Worm (Caenorhabditis elegans): ENCODE data around the gene nadk-2.

Gene nadk-2

DNA sequence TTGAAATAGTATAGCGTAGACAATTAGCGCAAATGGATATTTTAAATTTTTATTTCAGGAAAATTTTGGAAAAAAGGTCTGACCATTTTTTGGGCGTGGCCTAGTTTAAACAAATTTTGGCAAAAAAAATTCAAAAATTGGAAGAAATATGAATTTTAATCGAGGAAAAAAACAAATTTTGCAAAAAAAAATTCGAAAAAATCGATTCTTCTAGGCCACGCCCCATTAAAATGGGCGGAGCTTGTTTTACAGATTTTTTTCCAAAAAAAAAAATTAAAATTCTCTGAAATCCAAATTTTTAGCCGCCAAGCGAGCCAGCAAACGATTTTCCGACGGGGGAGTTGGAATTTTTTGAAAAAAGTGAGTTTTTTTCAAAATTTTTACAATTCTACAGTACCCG is at the start of gene nadk-2:
nadk-2 (plus strand) TSS at position 301 of the 400 bp plus-strand sequence.
- TF ChIP-seq nhr-237 (tag; optimal IDR thresholded peaks at IDR 0.05) (no peak), nhr-129 (tag; optimal IDR thresholded peaks at IDR 0.05) (no peak), ztf-11 (tag; optimal IDR thresholded peaks at IDR 0.05) (no peak), lin-13 (GFP tag; optimal IDR thresholded peaks at IDR 0.05) (no peak), nhr-6 (tag; optimal IDR thresholded peaks at IDR 0.05) (no peak), nhr-23 (tag; optimal IDR thresholded peaks at IDR 0.05) (no peak), nhr-77 (tag; optimal IDR thresholded peaks at IDR 0.05) (no peak), fos-1 (tag; optimal IDR thresholded peaks at IDR 0.05) (no peak), sma-3 (GFP tag; optimal IDR thresholded peaks at IDR 0.05) (no peak), unc-55 (GFP tag; optimal IDR thresholded peaks at IDR 0.05) (no peak), lin-39 (tag; optimal IDR thresholded peaks at IDR 0.05) (no peak), ama-1 (optimal IDR thresholded peaks at IDR 0.05) (no peak), unc-39 (tag; optimal IDR thresholded peaks at IDR 0.05) (no peak), mbf-1 (tag; optimal IDR thresholded peaks at IDR 0.05) (no peak)

DNA sequence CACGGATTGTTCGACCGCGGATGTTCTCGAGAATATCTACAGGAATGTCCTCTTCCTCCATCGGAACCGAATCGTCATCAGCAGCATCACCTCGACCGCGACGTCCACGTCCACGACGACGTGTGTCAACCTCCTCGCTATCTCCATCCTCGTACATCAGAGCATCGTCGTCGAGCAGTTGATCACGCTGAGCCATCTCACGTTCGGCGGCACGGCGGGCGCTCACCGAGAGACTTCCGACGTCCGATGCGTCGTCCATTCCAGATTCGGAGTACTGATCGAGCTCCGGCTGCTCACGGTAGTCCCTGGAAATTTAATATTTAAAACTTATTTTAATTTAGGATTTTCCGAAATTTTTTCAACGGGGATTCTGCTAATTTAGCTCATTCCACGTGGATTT is 43.4 kb upstream of the nadk-2 start:
- no peak for TF ChIP-seq lin-11 (tag; optimal IDR thresholded peaks at IDR 0.05)
- no peak for TF ChIP-seq skn-1 (tag; optimal IDR thresholded peaks at IDR 0.05)
- TF ChIP-seq lin-39 (tag; optimal IDR thresholded peaks at IDR 0.05): no peak
- no peak for TF ChIP-seq nhr-129 (tag; optimal IDR thresholded peaks at IDR 0.05)
- no peak for TF ChIP-seq ztf-4 (tag; optimal IDR thresholded peaks at IDR 0.05)
- TF ChIP-seq nhr-237 (tag; optimal IDR thresholded peaks at IDR 0.05): no peak
- TF ChIP-seq zag-1 (tag; optimal IDR thresholded peaks at IDR 0.05): no peak
- no peak for TF ChIP-seq mab-5 (tag; optimal IDR thresholded peaks at IDR 0.05)
- TF ChIP-seq mbf-1 (tag; optimal IDR thresholded peaks at IDR 0.05): no peak
- TF ChIP-seq nhr-25 (tag; optimal IDR thresholded peaks at IDR 0.05): no peak
- no peak for TF ChIP-seq snpc-4 (tag; optimal IDR thresholded peaks at IDR 0.05)
- no peak for TF ChIP-seq lsy-2 (tag; optimal IDR thresholded peaks at IDR 0.05)
- no peak for TF ChIP-seq fos-1 (tag; optimal IDR thresholded peaks at IDR 0.05)
- TF ChIP-seq nhr-23 (tag; optimal IDR thresholded peaks at IDR 0.05): no peak

DNA sequence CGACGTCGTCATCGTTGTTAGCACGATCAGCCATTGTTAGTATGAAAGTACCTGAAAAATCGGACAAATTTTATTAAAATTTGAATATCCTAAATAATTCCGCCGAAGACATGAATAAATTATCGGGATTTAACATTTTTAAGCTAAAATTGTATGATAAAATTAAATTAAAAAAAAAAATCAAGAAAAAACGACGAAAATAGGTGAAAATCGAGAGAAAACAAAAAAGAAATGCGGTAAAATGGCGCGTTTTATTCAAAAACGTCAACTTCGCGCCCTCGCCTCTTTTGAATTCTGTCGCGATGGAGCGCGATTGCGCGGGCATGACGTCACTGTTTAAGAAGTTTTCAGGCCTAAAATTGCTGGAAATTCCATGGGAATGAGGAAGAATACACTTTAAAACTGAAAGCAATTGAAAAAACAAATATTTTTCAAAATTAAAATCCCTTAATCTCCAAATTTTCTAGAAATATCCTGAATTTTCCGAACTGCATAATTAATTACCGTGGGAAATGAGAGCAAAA is 42.7 kb upstream of the nadk-2 start, which contains the start of gene mcm-2:
mcm-2 (minus strand) TSS at position 51 of the 524 bp plus-strand sequence.
- no peak for TF ChIP-seq ZK546.5 (tag; optimal IDR thresholded peaks at IDR 0.05)
- no peak for TF ChIP-seq nhr-10 (tag; optimal IDR thresholded peaks at IDR 0.05)
- TF ChIP-seq egl-27 (tag; optimal IDR thresholded peaks at IDR 0.05): no peak
- no peak for TF ChIP-seq nhr-6 (tag; optimal IDR thresholded peaks at IDR 0.05)
- no peak for TF ChIP-seq alr-1 (tag; optimal IDR thresholded peaks at IDR 0.05)
- TF ChIP-seq skn-1 (tag; optimal IDR thresholded peaks at IDR 0.05): no peak
- no peak for TF ChIP-seq snpc-4 (tag; optimal IDR thresholded peaks at IDR 0.05)
- TF ChIP-seq sma-9 (GFP tag; optimal IDR thresholded peaks at IDR 0.05): no peak
- no peak for TF ChIP-seq sma-9 (tag; optimal IDR thresholded peaks at IDR 0.05)
- TF ChIP-seq Y55F3AM.14 (GFP tag; optimal IDR thresholded peaks at IDR 0.05): no peak
- no peak for TF ChIP-seq nhr-23 (tag; optimal IDR thresholded peaks at IDR 0.05)
- TF ChIP-seq nhr-129 (tag; optimal IDR thresholded peaks at IDR 0.05): peak; percentile 51
- TF ChIP-seq unc-39 (tag; optimal IDR thresholded peaks at IDR 0.05): no peak
- no peak for TF ChIP-seq ztf-1 (GFP tag; conservative IDR thresholded peaks at IDR 0.05)
- no peak for TF ChIP-seq dmd-4 (tag; optimal IDR thresholded peaks at IDR 0.05)
- TF ChIP-seq nhr-21 (tag; optimal IDR thresholded peaks at IDR 0.05): no peak
- no peak for TF ChIP-seq unc-62 (GFP tag; optimal IDR thresholded peaks at IDR 0.05)
- no peak for TF ChIP-seq ztf-4 (tag; optimal IDR thresholded peaks at IDR 0.05)
- TF ChIP-seq blmp-1 (tag; optimal IDR thresholded peaks at IDR 0.05; ENCODE audit: insufficient read depth): no peak
- no peak for TF ChIP-seq mbf-1 (tag; optimal IDR thresholded peaks at IDR 0.05)
- TF ChIP-seq mab-5 (tag; optimal IDR thresholded peaks at IDR 0.05): no peak
- TF ChIP-seq nhr-237 (tag; optimal IDR thresholded peaks at IDR 0.05): no peak
- TF ChIP-seq R02D3.7 (tag; optimal IDR thresholded peaks at IDR 0.05): no peak
- TF ChIP-seq ama-1 (optimal IDR thresholded peaks at IDR 0.05): no peak
- TF ChIP-seq ceh-82 (tag; optimal IDR thresholded peaks at IDR 0.05): no peak
- TF ChIP-seq zag-1 (tag; optimal IDR thresholded peaks at IDR 0.05): peak; percentile 31
- no peak for TF ChIP-seq ztf-11 (tag; optimal IDR thresholded peaks at IDR 0.05)
- TF ChIP-seq crh-2 (tag; optimal IDR thresholded peaks at IDR 0.05): peak; percentile 69
- peak; percentile 57 for TF ChIP-seq nhr-25 (tag; optimal IDR thresholded peaks at IDR 0.05)
- no peak for TF ChIP-seq mdl-1 (tag; optimal IDR thresholded peaks at IDR 0.05)
- no peak for TF ChIP-seq nhr-11 (tag; optimal IDR thresholded peaks at IDR 0.05)
- no peak for TF ChIP-seq elt-1 (tag; optimal IDR thresholded peaks at IDR 0.05)
- no peak for TF ChIP-seq lin-13 (GFP tag; optimal IDR thresholded peaks at IDR 0.05)
- TF ChIP-seq sma-3 (GFP tag; optimal IDR thresholded peaks at IDR 0.05): peak; percentile 24
- peak; percentile 78 for TF ChIP-seq C34F6.9 (tag; optimal IDR thresholded peaks at IDR 0.05)
- peak; percentile 86 for TF ChIP-seq gmeb-1 (tag; optimal IDR thresholded peaks at IDR 0.05)
- TF ChIP-seq lin-39 (tag; optimal IDR thresholded peaks at IDR 0.05): no peak
- peak; percentile 88 for TF ChIP-seq unc-55 (GFP tag; optimal IDR thresholded peaks at IDR 0.05)
- no peak for TF ChIP-seq elt-3 (tag; optimal IDR thresholded peaks at IDR 0.05)
- no peak for TF ChIP-seq nhr-77 (tag; optimal IDR thresholded peaks at IDR 0.05)
- peak; percentile 41 to 80 for TF ChIP-seq lsy-2 (tag; optimal IDR thresholded peaks at IDR 0.05)
- no peak for TF ChIP-seq F13H6.1 (tag; optimal IDR thresholded peaks at IDR 0.05)
- no peak for TF ChIP-seq peb-1 (tag; optimal IDR thresholded peaks at IDR 0.05)
- TF ChIP-seq fos-1 (tag; optimal IDR thresholded peaks at IDR 0.05): peak; percentile 56
- TF ChIP-seq nhr-12 (tag; optimal IDR thresholded peaks at IDR 0.05): no peak
- peak; percentile 51 for TF ChIP-seq lin-11 (tag; optimal IDR thresholded peaks at IDR 0.05)
- no peak for TF ChIP-seq sem-4 (tag; optimal IDR thresholded peaks at IDR 0.05)
